Fruit fly (Drosophila melanogaster): Measurements from ENCODE around the gene Ppm1.
A peak's percentile ranks its signal among the peaks of the same experiment; 100 is the strongest.

Gene Ppm1

DNA sequence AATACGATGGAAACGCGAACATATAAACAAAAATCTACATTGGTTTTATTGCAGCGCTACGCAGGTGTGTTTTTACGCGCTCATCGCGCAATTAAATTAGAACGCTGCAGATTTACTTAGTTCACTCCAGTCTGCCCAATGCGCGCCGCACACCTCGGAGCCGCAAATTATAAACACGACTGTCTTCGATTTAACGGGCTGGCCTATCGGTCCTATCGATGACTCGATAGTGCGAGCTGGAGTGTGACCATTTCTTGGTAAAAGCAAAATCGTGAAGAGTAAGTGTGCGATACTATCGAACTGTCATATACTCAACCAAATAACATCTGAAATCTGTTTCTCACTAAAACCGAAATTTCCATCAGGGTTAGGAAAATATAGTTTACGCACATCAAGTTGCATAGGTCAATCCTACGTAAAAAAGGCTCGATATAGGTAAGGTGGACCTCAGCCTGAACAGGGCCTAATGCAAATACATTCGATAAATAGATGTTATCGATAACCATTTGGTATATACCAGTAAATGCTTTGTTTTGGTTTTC, 40.6 kb upstream of the Ppm1 start, which contains the start of the genes klar and BORCS6 (continued):
- TF ChIP-seq sage (GFP tag; optimal IDR thresholded peaks at IDR 0.05): no peak
- peak; percentile 38 for TF ChIP-seq h (GFP tag; optimal IDR thresholded peaks at IDR 0.05)
- TF ChIP-seq Rel (GFP tag; optimal IDR thresholded peaks at IDR 0.05): no peak
- no peak for TF ChIP-seq Rel (tag; optimal IDR thresholded peaks at IDR 0.05)
- TF ChIP-seq CG9705 (GFP tag; optimal IDR thresholded peaks at IDR 0.05): peak; percentile 38
- no peak for TF ChIP-seq dsf (GFP tag; optimal IDR thresholded peaks at IDR 0.05; ENCODE audit: borderline replicate concordance)
- no peak for TF ChIP-seq N (GFP tag; optimal IDR thresholded peaks at IDR 0.05)
- no peak for TF ChIP-seq Dif (GFP tag; optimal IDR thresholded peaks at IDR 0.05; ENCODE audit: partially characterized antibody)
- TF ChIP-seq Vsx2 (GFP tag; optimal IDR thresholded peaks at IDR 0.05; ENCODE audit: partially characterized antibody): no peak
- TF ChIP-seq pan (optimal IDR thresholded peaks at IDR 0.05): no peak
- TF ChIP-seq foxo (GFP tag; optimal IDR thresholded peaks at IDR 0.05): peak in 1 of 2 experiments; percentile 48
- no peak for TF ChIP-seq jim (GFP tag; optimal IDR thresholded peaks at IDR 0.05)

DNA sequence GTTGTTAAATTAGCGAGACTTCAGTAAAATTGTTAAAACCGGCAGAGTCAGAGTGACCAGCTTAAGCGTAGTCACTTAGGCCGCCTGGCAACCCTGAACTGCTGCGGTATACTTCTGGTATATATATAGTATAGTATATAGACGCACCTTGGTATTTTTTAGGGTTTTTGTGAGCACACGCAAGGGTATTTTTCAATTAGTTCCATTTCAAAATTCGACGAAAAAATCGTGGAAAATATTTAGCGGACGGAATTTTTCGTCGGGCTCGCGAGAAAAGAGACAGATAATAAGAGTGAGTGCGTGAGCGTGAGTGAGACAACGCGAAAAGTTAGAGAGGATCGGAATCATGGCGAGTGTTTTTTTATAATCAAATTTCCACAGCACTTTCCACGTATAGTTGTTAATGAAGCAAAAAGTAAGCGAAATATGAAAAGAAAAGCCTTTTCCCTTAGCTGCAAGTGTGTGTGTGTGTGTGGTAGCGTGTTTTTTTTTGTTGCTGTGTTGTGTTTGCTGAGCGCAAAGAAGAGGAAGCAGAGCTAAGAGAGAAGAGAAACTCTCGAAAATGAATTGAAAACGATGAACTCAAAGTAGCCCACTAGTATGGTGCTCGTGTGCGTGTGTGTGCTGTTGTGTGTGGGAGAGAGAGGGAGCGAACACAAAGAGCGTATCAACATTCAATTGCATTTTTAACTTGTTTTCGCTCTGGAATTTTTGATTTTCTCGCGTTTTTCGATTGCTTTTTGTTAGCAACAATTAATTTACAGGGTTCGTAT, 38.1 kb upstream of the Ppm1 start, which contains the start of the genes Cypl and Hipk:
Cypl (minus strand) TSS at position 69 of the 773 bp plus-strand sequence.
Hipk (plus strand) TSS at position 198 of the 773 bp plus-strand sequence.
- TF ChIP-seq brk (GFP tag; optimal IDR thresholded peaks at IDR 0.05) (peak; percentile 48), lola (GFP tag; optimal IDR thresholded peaks at IDR 0.05) (peak; percentile 78), GATAd (GFP tag; optimal IDR thresholded peaks at IDR 0.05) (no peak), Jra (GFP tag; optimal IDR thresholded peaks at IDR 0.05) (no peak), h (GFP tag; optimal IDR thresholded peaks at IDR 0.05) (peak; percentile 52), HLH106 (tag; optimal IDR thresholded peaks at IDR 0.05) (peak; percentile 34), Sp1 (GFP tag; optimal IDR thresholded peaks at IDR 0.05) (peak; percentile 56), pan (optimal IDR thresholded peaks at IDR 0.05) (no peak), CG32264 (GFP tag; optimal IDR thresholded peaks at IDR 0.05) (no peak), Vsx2 (GFP tag; optimal IDR thresholded peaks at IDR 0.05; ENCODE audit: partially characterized antibody) (peak; percentile 59), dl (GFP tag; optimal IDR thresholded peaks at IDR 0.05; ENCODE audit: insufficient read depth in 1 of 2, partially characterized antibody in 2 of 2) (peak in 1 of 2 experiments; percentile 66), rgr (GFP tag; optimal IDR thresholded peaks at IDR 0.05) (peak; percentile 42), Rel (GFP tag; optimal IDR thresholded peaks at IDR 0.05) (peak; percentile 33), Rel (tag; optimal IDR thresholded peaks at IDR 0.05) (peak; percentile 93), dmrt93B (GFP tag; optimal IDR thresholded peaks at IDR 0.05) (no peak), Hr83 (GFP tag; optimal IDR thresholded peaks at IDR 0.05; ENCODE audit: poor library complexity, severe bottlenecking) (no peak), psq (GFP tag; optimal IDR thresholded peaks at IDR 0.05) (peak; percentile 47), Dif (GFP tag; optimal IDR thresholded peaks at IDR 0.05; ENCODE audit: partially characterized antibody) (peak; percentile 82), N (GFP tag; optimal IDR thresholded peaks at IDR 0.05) (no peak), foxo (GFP tag; optimal IDR thresholded peaks at IDR 0.05) (peak in 1 of 2 experiments; percentile 40), ey (GFP tag; optimal IDR thresholded peaks at IDR 0.05) (no peak), OdsH (GFP tag; optimal IDR thresholded peaks at IDR 0.05) (peak; percentile 55), tai (GFP tag; optimal IDR thresholded peaks at IDR 0.05) (peak; percentile 77), fru (GFP tag; optimal IDR thresholded peaks at IDR 0.05) (peak; percentile 41), sage (GFP tag; optimal IDR thresholded peaks at IDR 0.05) (no peak), Hnf4 (GFP tag; optimal IDR thresholded peaks at IDR 0.05) (peak; percentile 48), Mio (GFP tag; optimal IDR thresholded peaks at IDR 0.05) (no peak), Abd-B (GFP tag; optimal IDR thresholded peaks at IDR 0.05) (no peak), woc (GFP tag; optimal IDR thresholded peaks at IDR 0.05) (no peak), Hr78 (GFP tag; optimal IDR thresholded peaks at IDR 0.05) (no peak), dsf (GFP tag; optimal IDR thresholded peaks at IDR 0.05; ENCODE audit: borderline replicate concordance) (no peak), CG9705 (GFP tag; optimal IDR thresholded peaks at IDR 0.05) (no peak), br (GFP tag; optimal IDR thresholded peaks at IDR 0.05) (peak; percentile 47)

DNA sequence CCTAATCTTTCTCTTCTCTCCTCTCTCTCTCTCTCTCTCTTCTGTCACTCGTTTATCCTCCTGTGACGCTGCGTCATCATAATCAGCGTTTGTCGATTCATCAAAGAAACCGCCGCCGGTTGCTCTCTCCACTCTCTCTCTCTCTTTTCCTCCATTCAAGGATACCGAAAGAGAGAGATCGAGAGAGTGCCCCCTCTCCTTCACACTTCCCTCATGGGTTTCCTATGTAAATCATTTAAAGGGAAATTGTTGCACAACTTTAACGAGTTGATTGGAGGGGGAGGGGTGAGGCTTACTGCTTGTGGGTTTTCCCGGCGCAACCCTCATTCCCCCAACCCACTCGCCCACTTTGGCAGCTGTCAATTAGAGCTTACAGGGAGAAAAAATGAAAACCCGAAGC, 36.9 kb upstream of the Ppm1 start:
- TF ChIP-seq Myc (optimal IDR thresholded peaks at IDR 0.05) (no peak), Mio (GFP tag; optimal IDR thresholded peaks at IDR 0.05) (no peak), brk (GFP tag; optimal IDR thresholded peaks at IDR 0.05) (no peak), dl (GFP tag; optimal IDR thresholded peaks at IDR 0.05; ENCODE audit: insufficient read depth in 1 of 2, partially characterized antibody in 2 of 2) (peak; percentile 39 to 84), Dif (GFP tag; optimal IDR thresholded peaks at IDR 0.05; ENCODE audit: partially characterized antibody) (peak; percentile 72), rgr (GFP tag; optimal IDR thresholded peaks at IDR 0.05) (no peak), fru (GFP tag; optimal IDR thresholded peaks at IDR 0.05) (no peak), jim (GFP tag; optimal IDR thresholded peaks at IDR 0.05) (no peak), usp (GFP tag; optimal IDR thresholded peaks at IDR 0.05) (no peak)

Data from whole organism, wandering third instar larva.